Worm (Caenorhabditis elegans) whole organism, L1 larva: ENCODE measurements around the gene rars-1.

Experiments used
- C34B4.2 ChIP-seq: sonication (generic microtip); optimal IDR thresholded peaks from 2 replicates; lab custom pipeline; 2017; ENCODE audit warnings: mild to moderate bottlenecking, missing genetic modification characterization, missing compliant biosample characterization
- F16B12.6 ChIP-seq: fragments of 150-350 bp; optimal IDR thresholded peaks from 2 replicates; lab custom pipeline; 2014; ENCODE audit warnings: missing biosample characterization, missing genetic modification characterization
- alr-1 ChIP-seq: fragments of 200-800 bp; sonication (Bioruptor generic); optimal IDR thresholded peaks from 2 replicates; lab custom pipeline; 2018; ENCODE audit warnings: borderline replicate concordance, mild to moderate bottlenecking, missing genetic modification characterization, missing compliant biosample characterization
- aly-2 ChIP-seq: fragments of 150-350 bp; optimal IDR thresholded peaks from 2 replicates; lab custom pipeline; 2014; ENCODE audit warnings: missing biosample characterization, missing genetic modification characterization
- ama-1 ChIP-seq: fragments of 150-350 bp; optimal IDR thresholded peaks from 2 replicates; lab custom pipeline; 2014
- blmp-1 ChIP-seq: fragments of 150-350 bp; optimal IDR thresholded peaks from 2 replicates; lab custom pipeline; 2014; ENCODE audit warnings: missing biosample characterization, missing genetic modification characterization
- ceh-63 ChIP-seq: fragments of 200-800 bp; sonication (Bioruptor generic); optimal IDR thresholded peaks from 2 replicates; lab custom pipeline; 2018; ENCODE audit warnings: mild to moderate bottlenecking, missing genetic modification characterization, missing compliant biosample characterization
- ceh-8 ChIP-seq: fragments of 200-800 bp; sonication (Bioruptor generic); optimal IDR thresholded peaks from 2 replicates; lab custom pipeline; 2018; ENCODE audit warnings: mild to moderate bottlenecking, missing genetic modification characterization, moderate library complexity, missing compliant biosample characterization
- ceh-82 ChIP-seq, 3 experiments: fragments of 150-350 bp in 1 of 3; sonication (generic microtip) in 2 of 3; optimal IDR thresholded peaks; 2 replicates each; lab custom pipeline; 2014 to 2017; ENCODE audit warnings: missing biosample characterization in 3 of 3, missing genetic modification characterization in 3 of 3
- ceh-90 ChIP-seq: sonication (generic microtip); optimal IDR thresholded peaks from 2 replicates; lab custom pipeline; 2016; ENCODE audit warnings: missing genetic modification characterization, missing compliant biosample characterization
- ces-1 ChIP-seq: fragments of 150-350 bp; optimal IDR thresholded peaks from 2 replicates; lab custom pipeline; 2014; ENCODE audit warnings: missing biosample characterization, missing genetic modification reagents, missing genetic modification characterization
- efl-1 ChIP-seq, 4 experiments: fragments of 150-350 bp; optimal IDR thresholded peaks in 3 of 4; peaks in 1 of 4; 1 replicate in 1 of 4; 2 replicates in 3 of 4; lab custom pipeline; 2014; ENCODE audit warnings: missing biosample characterization in 2 of 4, missing genetic modification characterization in 2 of 4, missing genetic modification reagents in 2 of 4
- egl-13 ChIP-seq: sonication (generic microtip); optimal IDR thresholded peaks from 2 replicates; lab custom pipeline; 2016; ENCODE audit warnings: missing genotype, missing genetic modification reagents, missing genetic modification characterization, missing compliant biosample characterization
- fkh-10 ChIP-seq: sonication (generic microtip); optimal IDR thresholded peaks from 2 replicates; lab custom pipeline; 2017; ENCODE audit warnings: missing biosample characterization, missing genetic modification reagents, missing genetic modification characterization
- fkh-8 ChIP-seq: sonication (generic microtip); optimal IDR thresholded peaks from 2 replicates; lab custom pipeline; 2016; ENCODE audit warnings: mild to moderate bottlenecking, missing genetic modification characterization, missing compliant biosample characterization
- hlh-17 ChIP-seq: fragments of 200-800 bp; sonication (Bioruptor generic); optimal IDR thresholded peaks from 2 replicates; lab custom pipeline; 2018; ENCODE audit warnings: missing genetic modification characterization, mild to moderate bottlenecking, missing compliant biosample characterization, moderate library complexity, borderline replicate concordance
- isw-1 ChIP-seq: fragments of 200-800 bp; sonication (Bioruptor generic); IDR thresholded peaks from 2 replicates; pipeline ENCODE4 v1.3.6; 2022; ENCODE audit warnings: missing genetic modification characterization, missing compliant biosample characterization
- lin-15B ChIP-seq: fragments of 150-350 bp; sonication (generic microtip); optimal IDR thresholded peaks from 3 replicates; lab custom pipeline; 2014; ENCODE audit warnings: missing biosample characterization, missing genetic modification characterization
- lin-35 ChIP-seq, 2 experiments: fragments of 150-350 bp; optimal IDR thresholded peaks; 2 replicates each; lab custom pipeline; 2014; ENCODE audit warnings: missing biosample characterization in 2 of 2, missing genetic modification characterization in 2 of 2, missing genetic modification reagents in 2 of 2
- lin-39 ChIP-seq: fragments of 150-350 bp; optimal IDR thresholded peaks from 2 replicates; lab custom pipeline; 2014; ENCODE audit warnings: missing biosample characterization, missing genetic modification reagents, missing genetic modification characterization
- mab-9 ChIP-seq: fragments of 200-800 bp; sonication (Bioruptor generic); IDR thresholded peaks from 2 replicates; pipeline ENCODE4 v1.3.6; 2022; ENCODE audit warnings: missing genetic modification reagents, missing genetic modification characterization, missing compliant biosample characterization
- mef-2 ChIP-seq: fragments of 150-350 bp; optimal IDR thresholded peaks from 2 replicates; lab custom pipeline; 2014; ENCODE audit warnings: missing biosample characterization, missing genetic modification characterization
- mep-1 ChIP-seq: fragments of 150-350 bp; optimal IDR thresholded peaks from 2 replicates; lab custom pipeline; 2014; ENCODE audit warnings: missing biosample characterization, missing genetic modification characterization
- nhr-12 ChIP-seq: sonication (generic microtip); optimal IDR thresholded peaks from 2 replicates; lab custom pipeline; 2017; ENCODE audit warnings: missing biosample characterization, missing genetic modification characterization
- nhr-19 ChIP-seq: fragments of 200-800 bp; sonication (Bioruptor generic); conservative IDR thresholded peaks from 2 replicates; pipeline ENCODE4 v1.3.6; 2022; ENCODE audit warnings: missing genetic modification characterization, missing compliant biosample characterization
- nhr-28 ChIP-seq: fragments of 150-350 bp; optimal IDR thresholded peaks from 2 replicates; lab custom pipeline; 2014; ENCODE audit warnings: missing biosample characterization, missing genetic modification characterization
- nhr-47 ChIP-seq: sonication (generic microtip); optimal IDR thresholded peaks from 2 replicates; lab custom pipeline; 2016; ENCODE audit warnings: mild to moderate bottlenecking, missing genetic modification characterization, moderate library complexity, missing compliant biosample characterization
- nhr-77 ChIP-seq: fragments of 150-350 bp; optimal IDR thresholded peaks from 2 replicates; lab custom pipeline; 2014; ENCODE audit warnings: missing biosample characterization, missing genetic modification characterization
- nhr-85 ChIP-seq: sonication (generic microtip); peaks from one replicate; lab custom pipeline; 2016; ENCODE audit warnings: missing genetic modification characterization, inconsistent platforms, missing compliant biosample characterization
- pax-3 ChIP-seq: fragments of 200-800 bp; sonication (Bioruptor generic); optimal IDR thresholded peaks from 2 replicates; lab custom pipeline; 2018; ENCODE audit warnings: mild to moderate bottlenecking, missing genetic modification characterization, moderate library complexity, missing compliant biosample characterization
- rnt-1 ChIP-seq: sonication (generic microtip); optimal IDR thresholded peaks from 2 replicates; lab custom pipeline; 2016; ENCODE audit warnings: mild to moderate bottlenecking, missing genetic modification characterization, moderate library complexity, missing compliant biosample characterization
- unc-130 ChIP-seq: fragments of 150-350 bp; optimal IDR thresholded peaks from 2 replicates; lab custom pipeline; 2017; ENCODE audit warnings: missing biosample characterization, missing genetic modification characterization, inconsistent platforms
- unc-30 ChIP-seq: sonication (generic microtip); optimal IDR thresholded peaks from 2 replicates; lab custom pipeline; 2017; ENCODE audit warnings: missing biosample characterization, missing genetic modification characterization
- vab-15 ChIP-seq: sonication (generic microtip); optimal IDR thresholded peaks from 2 replicates; lab custom pipeline; 2017; ENCODE audit warnings: missing genotype, mild to moderate bottlenecking, missing genetic modification characterization, missing compliant biosample characterization
- xbp-1 ChIP-seq: sonication (generic microtip); optimal IDR thresholded peaks from 2 replicates; lab custom pipeline; 2016; ENCODE audit warnings: missing genetic modification characterization, missing compliant biosample characterization
- zag-1 ChIP-seq: fragments of 150-350 bp; optimal IDR thresholded peaks from 2 replicates; lab custom pipeline; 2014; ENCODE audit warnings: missing biosample characterization, missing genetic modification characterization
- ztf-11 ChIP-seq, 2 experiments: sonication (generic microtip); optimal IDR thresholded peaks; 2 replicates each; lab custom pipeline; 2016 to 2017; ENCODE audit warnings: missing genetic modification characterization in 2 of 2, missing biosample characterization in 1 of 2, missing compliant biosample characterization in 1 of 2
- ztf-4 ChIP-seq: fragments of 150-350 bp; optimal IDR thresholded peaks from 2 replicates; lab custom pipeline; 2014; ENCODE audit warnings: missing biosample characterization, missing genetic modification characterization

Gene rars-1

DNA sequence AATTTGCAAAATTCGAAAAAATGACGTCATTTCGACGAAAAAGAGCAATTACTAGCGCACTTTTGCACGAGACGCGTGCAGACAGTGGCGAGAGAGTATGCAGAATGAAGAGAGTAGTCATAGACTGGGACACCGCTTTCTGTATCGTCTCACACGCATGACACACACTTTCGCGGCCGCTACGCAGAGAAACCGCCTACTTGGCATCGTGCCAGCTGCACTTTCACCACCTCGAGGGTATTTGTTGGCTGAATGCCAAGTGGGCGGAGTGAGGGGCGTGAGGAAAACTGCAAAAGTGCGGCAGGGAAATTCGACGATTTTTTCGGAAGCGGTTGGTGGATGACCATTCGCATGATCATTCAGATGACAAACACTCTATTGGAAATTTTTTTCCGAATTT is 17.2 kb downstream of the rars-1 start (continued):
- TF ChIP-seq C34B4.2 (tag; lab: Kevin White, UChicago) (peak; percentile 91), F16B12.6 (tag; lab: Kevin White, UChicago) (peak; percentile 68), blmp-1 (tag; lab: Kevin White, UChicago) (peak; percentile 100)

ce11 chrIII:4899035-4899578 is 17.9 kb downstream of the rars-1 start, which contains the start of gene nhl-2:
Gene nhl-2 (minus strand): TSS chrIII:4899085.
- TF ChIP-seq lin-15B (tag; lab: Kevin White, UChicago): no peak
- TF ChIP-seq lin-35 (GFP tag; optimal IDR thresholded peaks at IDR 0.05; lab: Kevin White, UChicago): peak in 1 of 2 experiments; percentile 5
- no peak for TF ChIP-seq ztf-11 (tag; optimal IDR thresholded peaks at IDR 0.05; lab: Kevin White, UChicago)
- no peak for TF ChIP-seq lin-39
- no peak for TF ChIP-seq vab-15
- TF ChIP-seq nhr-28 (tag; lab: Kevin White, UChicago): no peak
- TF ChIP-seq ama-1 (lab: Kevin White, UChicago): no peak
- no peak for TF ChIP-seq zag-1
- no peak for TF ChIP-seq alr-1 (tag; lab: Kevin White, UChicago)
- no peak for TF ChIP-seq nhr-12
- no peak for TF ChIP-seq isw-1
- TF ChIP-seq mep-1: no peak
- TF ChIP-seq ceh-63 (GFP tag; lab: Kevin White, UChicago): no peak
- no peak for TF ChIP-seq unc-30 (tag; lab: Kevin White, UChicago)
- TF ChIP-seq nhr-19 (GFP tag; lab: Robert Waterston, UW): no peak
- TF ChIP-seq ceh-8 (GFP tag; lab: Kevin White, UChicago): no peak
- no peak for TF ChIP-seq mef-2 (tag; lab: Kevin White, UChicago)
- no peak for TF ChIP-seq ceh-82 (tag; optimal IDR thresholded peaks at IDR 0.05; lab: Kevin White, UChicago)
- TF ChIP-seq ztf-4 (tag; lab: Kevin White, UChicago): no peak
- no peak for TF ChIP-seq ces-1 (GFP tag; lab: Kevin White, UChicago)
- TF ChIP-seq efl-1 (optimal IDR thresholded peaks at IDR 0.05; lab: Kevin White, UChicago): no peak
- peak in 1 of 2 experiments; percentile 84 for TF ChIP-seq efl-1 (GFP tag; optimal IDR thresholded peaks at IDR 0.05 in 1 of 2; lab: Kevin White, UChicago)
- TF ChIP-seq nhr-47 (tag; lab: Kevin White, UChicago): no peak
- TF ChIP-seq nhr-85 (tag; lab: Kevin White, UChicago): peak; percentile 41

- TF ChIP-seq xbp-1 (tag; lab: Kevin White, UChicago) (no peak), unc-130 (tag; lab: Kevin White, UChicago) (no peak), egl-13 (tag; lab: Kevin White, UChicago) (no peak), vab-15 (no peak), efl-1 (optimal IDR thresholded peaks at IDR 0.05; lab: Kevin White, UChicago) (no peak), efl-1 (GFP tag; optimal IDR thresholded peaks at IDR 0.05 in 1 of 2; lab: Kevin White, UChicago) (peak in 1 of 2 experiments; percentile 83), nhr-77 (no peak), aly-2 (peak; percentile 33), rnt-1 (tag; lab: Kevin White, UChicago) (no peak)
These were observed 21.7 kb downstream of the rars-1 start for ce11 chrIII:4895313-4895712.

DNA sequence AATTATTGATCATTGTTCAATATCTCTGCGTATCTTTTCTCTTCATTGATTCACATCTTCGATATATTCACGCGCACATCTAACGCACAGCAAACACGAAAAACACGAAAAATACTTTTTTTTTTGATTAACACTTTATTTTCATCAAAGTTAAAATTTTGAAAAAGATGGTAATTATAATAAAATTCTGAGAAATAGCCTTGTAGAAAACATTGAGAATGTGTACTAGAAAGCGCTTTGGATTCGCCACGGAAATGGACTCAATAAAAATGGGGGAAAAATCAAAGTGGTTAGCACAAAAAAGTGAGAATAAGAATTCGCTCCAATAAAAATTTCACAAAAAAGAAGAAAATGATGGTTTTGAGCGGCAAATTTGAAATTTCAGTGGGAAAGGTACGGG is 23.4 kb downstream of the rars-1 start, which contains the start of gene F26F4.6:
TSS of gene F26F4.6 (minus strand) at position 101 of the 400 bp plus-strand sequence.
- no peak for TF ChIP-seq fkh-8 (tag; lab: Kevin White, UChicago)
- no peak for TF ChIP-seq F16B12.6 (tag; lab: Kevin White, UChicago)
- no peak for TF ChIP-seq mab-9 (GFP tag; lab: Robert Waterston, UW)
- no peak for TF ChIP-seq fkh-10
- TF ChIP-seq pax-3 (tag; lab: Kevin White, UChicago): no peak
- TF ChIP-seq ceh-90: no peak
- TF ChIP-seq hlh-17 (GFP tag; lab: Kevin White, UChicago): no peak
- peak; percentile 18 for TF ChIP-seq aly-2
- TF ChIP-seq nhr-77: no peak
- TF ChIP-seq ceh-8 (GFP tag; lab: Kevin White, UChicago): no peak
- peak in 1 of 2 experiments; percentile 15 for TF ChIP-seq lin-35 (GFP tag; optimal IDR thresholded peaks at IDR 0.05; lab: Kevin White, UChicago)
